Worm (Caenorhabditis elegans) whole organism, young adult: ENCODE results near the gene nrde-3.
A peak's percentile ranks its signal among the peaks of the same experiment; 100 is the strongest.

Experiments
- B0336.3 ChIP-seq: fragments of 200-800 bp; sonication (Bioruptor generic); IDR thresholded peaks from 2 replicates; pipeline ENCODE4 v1.3.6; 2022; ENCODE audit warnings: missing genetic modification characterization, missing compliant biosample characterization
- C06A6.2 ChIP-seq: fragments of 200-800 bp; sonication (Bioruptor generic); conservative IDR thresholded peaks from 2 replicates; pipeline ENCODE4 v1.3.6; 2022; ENCODE audit warnings: missing genetic modification characterization, missing compliant biosample characterization
- F23B12.7 ChIP-seq: sonication (generic microtip); optimal IDR thresholded peaks from 2 replicates; lab custom pipeline; 2017; ENCODE audit warnings: missing genetic modification characterization, mild to moderate bottlenecking, missing compliant biosample characterization, antibody characterized with exemption, moderate library complexity; ENCODE audit not compliant: insufficient read depth
- F33H1.4 ChIP-seq: fragments of 200-800 bp; sonication (Bioruptor generic); IDR thresholded peaks from 2 replicates; pipeline ENCODE4 v1.3.6; 2022; ENCODE audit warnings: missing genetic modification reagents, missing genetic modification characterization, missing compliant biosample characterization
- K11D2.4 ChIP-seq: fragments of 200-800 bp; sonication (Bioruptor generic); IDR thresholded peaks from 2 replicates; pipeline ENCODE4 v1.3.6; 2022; ENCODE audit warnings: missing genetic modification reagents, missing genetic modification characterization, missing compliant biosample characterization
- Y53F4B.3 ChIP-seq: fragments of 200-800 bp; sonication (Bioruptor generic); IDR thresholded peaks from 2 replicates; pipeline ENCODE4 v1.3.6; 2022; ENCODE audit warnings: missing genetic modification reagents, missing genetic modification characterization, missing compliant biosample characterization
- Y56A3A.18 ChIP-seq: fragments of 200-800 bp; sonication (Bioruptor generic); IDR thresholded peaks from 2 replicates; pipeline ENCODE4 v1.3.6; 2022; ENCODE audit warnings: missing genetic modification reagents, missing genetic modification characterization, missing compliant biosample characterization
- ZK185.1 ChIP-seq: sonication (generic microtip); optimal IDR thresholded peaks from 2 replicates; lab custom pipeline; 2016; ENCODE audit warnings: mild to moderate bottlenecking, missing genetic modification characterization, missing compliant biosample characterization; ENCODE audit not compliant: poor library complexity, severe bottlenecking
- attf-5 ChIP-seq: fragments of 200-800 bp; sonication (Bioruptor generic); optimal IDR thresholded peaks from 2 replicates; lab custom pipeline; 2018; ENCODE audit warnings: mild to moderate bottlenecking, missing genetic modification characterization, missing compliant biosample characterization
- ccch-3 ChIP-seq: fragments of 200-800 bp; sonication (Bioruptor generic); optimal IDR thresholded peaks from 2 replicates; lab custom pipeline; 2018; ENCODE audit warnings: mild to moderate bottlenecking, missing genetic modification characterization, missing compliant biosample characterization
- cebp-1 ChIP-seq, 2 experiments: fragments of 200-800 bp in 1 of 2; sonication (Bioruptor generic) in 1 of 2; sonication (generic microtip) in 1 of 2; IDR thresholded peaks in 1 of 2; optimal IDR thresholded peaks in 1 of 2; 2 replicates each; pipeline versions ENCODE4 v1.3.6 to Lab custom; 2017 to 2022; ENCODE audit warnings: missing compliant biosample characterization in 2 of 2, missing genetic modification characterization in 2 of 2, mild to moderate bottlenecking in 1 of 2, missing genetic modification reagents in 1 of 2, moderate library complexity in 1 of 2
- cebp-2 ChIP-seq: fragments of 200-800 bp; sonication (Bioruptor generic); IDR thresholded peaks from 2 replicates; pipeline ENCODE4 v1.3.6; 2022; ENCODE audit warnings: missing genetic modification characterization, missing compliant biosample characterization
- ceh-27 ChIP-seq: fragments of 200-800 bp; sonication (Bioruptor generic); optimal IDR thresholded peaks from 2 replicates; lab custom pipeline; 2018; ENCODE audit warnings: mild to moderate bottlenecking, missing genetic modification characterization, moderate library complexity, missing compliant biosample characterization
- chd-7 ChIP-seq: sonication (generic microtip); optimal IDR thresholded peaks from 2 replicates; lab custom pipeline; 2016; ENCODE audit warnings: mild to moderate bottlenecking, missing genetic modification characterization, moderate library complexity, missing compliant biosample characterization
- egrh-3 ChIP-seq: fragments of 200-800 bp; sonication (Bioruptor generic); IDR thresholded peaks from 2 replicates; pipeline ENCODE4 v1.3.6; 2022; ENCODE audit warnings: missing genetic modification reagents, missing genetic modification characterization, missing compliant biosample characterization
- ekl-4 ChIP-seq: fragments of 200-800 bp; sonication (Bioruptor generic); IDR thresholded peaks from 2 replicates; pipeline ENCODE4 v1.3.6; 2022; ENCODE audit warnings: missing genetic modification reagents, missing genetic modification characterization, missing compliant biosample characterization
- ets-4 ChIP-seq: fragments of 200-800 bp; sonication (Bioruptor generic); optimal IDR thresholded peaks from 2 replicates; lab custom pipeline; 2018; ENCODE audit warnings: mild to moderate bottlenecking, missing genetic modification characterization, missing compliant biosample characterization
- him-1 ChIP-seq: sonication (generic microtip); optimal IDR thresholded peaks from 2 replicates; lab custom pipeline; 2016; ENCODE audit warnings: missing genotype, missing genetic modification reagents, missing genetic modification characterization, missing compliant biosample characterization
- hlh-12 ChIP-seq: sonication (generic microtip); optimal IDR thresholded peaks from 2 replicates; lab custom pipeline; 2016; ENCODE audit warnings: missing genetic modification characterization, missing compliant biosample characterization
- hlh-26 ChIP-seq: fragments of 200-800 bp; sonication (Bioruptor generic); conservative IDR thresholded peaks from 2 replicates; pipeline ENCODE4 v1.3.6; 2022; ENCODE audit warnings: missing genetic modification reagents, missing genetic modification characterization, missing compliant biosample characterization
- hmg-1.2 ChIP-seq: fragments of 200-800 bp; sonication (Bioruptor generic); IDR thresholded peaks from 2 replicates; pipeline ENCODE4 v1.3.6; 2022; ENCODE audit warnings: missing genetic modification reagents, missing genetic modification characterization, missing compliant biosample characterization
- hrde-1 ChIP-seq: sonication (generic microtip); optimal IDR thresholded peaks from 2 replicates; lab custom pipeline; 2016; ENCODE audit warnings: missing genetic modification characterization, mild to moderate bottlenecking, missing compliant biosample characterization, moderate library complexity, missing genotype, missing genetic modification reagents, borderline replicate concordance
- hsf-1 ChIP-seq: fragments of 200-800 bp; sonication (Bioruptor generic); IDR thresholded peaks from 2 replicates; pipeline ENCODE4 v1.3.6; 2022; ENCODE audit warnings: missing genetic modification reagents, missing genetic modification characterization, missing compliant biosample characterization
- let-607 ChIP-seq, 2 experiments: fragments of 200-800 bp in 1 of 2; sonication (Bioruptor generic) in 1 of 2; sonication (generic microtip) in 1 of 2; optimal IDR thresholded peaks; 2 replicates each; lab custom pipeline; 2016 to 2018; ENCODE audit warnings: mild to moderate bottlenecking in 2 of 2, missing compliant biosample characterization in 2 of 2, missing genetic modification characterization in 2 of 2, moderate library complexity in 2 of 2, missing genotype in 1 of 2
- lin-35 ChIP-seq, 3 experiments: fragments of 150-350 bp in 2 of 3; sonication (generic microtip) in 1 of 3; optimal IDR thresholded peaks; 2 replicates each; lab custom pipeline; 2014 to 2018; ENCODE audit warnings: missing biosample characterization in 3 of 3, missing genetic modification characterization in 3 of 3, missing genetic modification reagents in 3 of 3
- lin-54 ChIP-seq: fragments of 200-800 bp; sonication (Bioruptor generic); optimal IDR thresholded peaks from 2 replicates; lab custom pipeline; 2018; ENCODE audit warnings: mild to moderate bottlenecking, missing genetic modification characterization, missing compliant biosample characterization
- madf-6 ChIP-seq: fragments of 200-800 bp; sonication (Bioruptor generic); IDR thresholded peaks from 2 replicates; pipeline ENCODE4 v1.3.6; 2022; ENCODE audit warnings: missing genetic modification reagents, missing genetic modification characterization, missing compliant biosample characterization
- madf-8 ChIP-seq: fragments of 200-800 bp; sonication (Bioruptor generic); conservative IDR thresholded peaks from 2 replicates; pipeline ENCODE4 v1.3.6; 2022; ENCODE audit warnings: missing genetic modification reagents, missing genetic modification characterization, missing compliant biosample characterization
- nhr-120 ChIP-seq: fragments of 200-800 bp; sonication (Bioruptor generic); IDR thresholded peaks from 2 replicates; pipeline ENCODE4 v1.3.6; 2022; ENCODE audit warnings: missing genetic modification characterization, missing compliant biosample characterization
- nhr-80 ChIP-seq: sonication (generic microtip); optimal IDR thresholded peaks from 2 replicates; lab custom pipeline; 2016; ENCODE audit warnings: missing genetic modification characterization, missing compliant biosample characterization
- nhr-90 ChIP-seq: sonication (generic microtip); optimal IDR thresholded peaks from 2 replicates; lab custom pipeline; 2016; ENCODE audit warnings: missing genotype, mild to moderate bottlenecking, missing genetic modification characterization, missing compliant biosample characterization
- rcor-1 ChIP-seq: fragments of 200-800 bp; sonication (Bioruptor generic); IDR thresholded peaks from 2 replicates; pipeline ENCODE4 v1.3.6; 2022; ENCODE audit warnings: missing genetic modification reagents, missing genetic modification characterization, missing compliant biosample characterization
- sea-2 ChIP-seq: fragments of 200-800 bp; sonication (Bioruptor generic); IDR thresholded peaks from 2 replicates; pipeline ENCODE4 v1.3.6; 2022; ENCODE audit warnings: missing genetic modification characterization, missing compliant biosample characterization
- snpc-1.3 ChIP-seq: sonication (generic microtip); optimal IDR thresholded peaks from 2 replicates; lab custom pipeline; 2017; ENCODE audit warnings: missing genetic modification characterization, mild to moderate bottlenecking, missing compliant biosample characterization, antibody characterized with exemption, moderate library complexity, missing genotype, missing genetic modification reagents; ENCODE audit not compliant: insufficient read depth
- sptf-2 ChIP-seq: fragments of 200-800 bp; sonication (Bioruptor generic); optimal IDR thresholded peaks from 2 replicates; lab custom pipeline; 2018; ENCODE audit warnings: mild to moderate bottlenecking, missing genetic modification characterization, missing compliant biosample characterization
- tbp1 ChIP-seq: fragments of 200-800 bp; sonication (Bioruptor generic); optimal IDR thresholded peaks from 2 replicates; lab custom pipeline; 2018; ENCODE audit warnings: mild to moderate bottlenecking, missing genetic modification characterization, missing compliant biosample characterization
- xnd-1 ChIP-seq: sonication (generic microtip); optimal IDR thresholded peaks from 2 replicates; lab custom pipeline; 2016; ENCODE audit warnings: missing genotype, missing genetic modification reagents, missing genetic modification characterization, missing compliant biosample characterization
- zim-3 ChIP-seq: sonication (generic microtip); optimal IDR thresholded peaks from 2 replicates; lab custom pipeline; 2017; ENCODE audit warnings: mild to moderate bottlenecking, missing genetic modification characterization, moderate library complexity, missing compliant biosample characterization
- ztf-25 ChIP-seq: fragments of 200-800 bp; sonication (Bioruptor generic); IDR thresholded peaks from 2 replicates; pipeline ENCODE4 v1.3.6; 2022; ENCODE audit warnings: missing genetic modification reagents, missing genetic modification characterization, missing compliant biosample characterization
- ztf-26 ChIP-seq: sonication (generic microtip); optimal IDR thresholded peaks from 2 replicates; lab custom pipeline; 2017; ENCODE audit warnings: missing genetic modification characterization, missing compliant biosample characterization

nrde-3 gene

DNA sequence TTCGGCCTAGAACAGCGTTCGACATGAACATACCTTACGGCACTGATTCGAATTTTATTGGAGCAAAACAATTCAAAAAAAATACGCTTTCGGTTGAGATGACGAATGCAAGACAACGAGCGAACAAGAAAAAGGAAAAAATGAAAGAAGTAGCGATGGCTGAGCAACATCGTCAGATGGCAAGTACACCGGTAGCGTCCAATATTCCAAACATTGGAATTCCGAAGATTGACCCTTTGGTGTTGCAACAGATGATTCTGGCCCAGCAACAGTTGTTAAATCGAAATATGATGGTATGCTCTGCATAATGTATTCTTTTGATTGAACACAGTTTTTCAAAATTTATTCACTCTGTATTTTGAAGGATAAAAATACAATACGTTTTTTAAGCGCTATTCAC, 39.4 kb upstream of the nrde-3 start:
- TF ChIP-seq ZK185.1 (no peak), Y53F4B.3 (no peak), hlh-26 (GFP tag; lab: Robert Waterston, UW) (no peak), F33H1.4 (GFP tag; lab: Robert Waterston, UW) (no peak), sptf-2 (GFP tag; lab: Kevin White, UChicago) (no peak), ets-4 (no peak)

- TF ChIP-seq snpc-1.3 (no peak), zim-3 (tag; lab: Kevin White, UChicago) (no peak), ekl-4 (GFP tag; lab: Robert Waterston, UW) (no peak), cebp-1 (GFP tag; IDR thresholded peaks at IDR 0.05; lab: Robert Waterston, UW) (no peak), cebp-1 (tag; optimal IDR thresholded peaks at IDR 0.05; lab: Kevin White, UChicago) (no peak), ceh-27 (GFP tag; lab: Kevin White, UChicago) (no peak), sptf-2 (GFP tag; lab: Kevin White, UChicago) (no peak), chd-7 (tag; lab: Kevin White, UChicago) (no peak), C06A6.2 (GFP tag; lab: Robert Waterston, UW) (no peak), xnd-1 (tag; lab: Kevin White, UChicago) (no peak), lin-35 (GFP tag; optimal IDR thresholded peaks at IDR 0.05; lab: Kevin White, UChicago) (no peak), hrde-1 (tag; lab: Kevin White, UChicago) (no peak), nhr-120 (GFP tag; lab: Robert Waterston, UW) (no peak)
- TF ChIP-seq, all 124 proteins: peak for 0
Measured at ce11 chrX:334452-334851, 37.6 kb upstream of the nrde-3 start.

DNA sequence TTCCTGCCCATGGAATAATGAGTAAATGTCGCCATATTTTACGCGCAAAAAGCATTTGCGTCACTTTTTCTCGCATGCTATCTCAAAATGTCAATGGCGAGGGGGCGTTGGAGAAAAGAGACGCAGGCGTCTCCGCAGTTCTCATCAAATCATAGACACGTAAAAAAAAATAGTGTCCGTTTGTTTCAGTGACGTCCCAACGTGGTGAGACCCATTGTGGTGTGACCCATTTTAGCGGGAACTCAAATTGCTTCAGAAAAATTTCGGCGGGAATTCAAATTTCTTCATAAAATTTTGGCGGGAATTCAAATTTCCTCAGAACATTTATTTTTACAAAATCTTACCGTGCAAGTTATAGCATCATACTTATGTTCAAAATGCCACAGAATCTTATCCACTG, 28.2 kb upstream of the nrde-3 start:
- TF ChIP-seq B0336.3 (GFP tag; lab: Robert Waterston, UW) (no peak), lin-54 (peak; percentile 48), hmg-1.2 (no peak), Y56A3A.18 (GFP tag; lab: Robert Waterston, UW) (no peak), nhr-90 (tag; lab: Kevin White, UChicago) (no peak), ztf-25 (GFP tag; lab: Robert Waterston, UW) (no peak), hsf-1 (GFP tag; lab: Robert Waterston, UW) (no peak), K11D2.4 (GFP tag; lab: Robert Waterston, UW) (no peak), sea-2 (GFP tag; lab: Robert Waterston, UW) (no peak), egrh-3 (GFP tag; lab: Robert Waterston, UW) (no peak), nhr-120 (GFP tag; lab: Robert Waterston, UW) (no peak), rcor-1 (no peak), tbp1 (GFP tag; lab: Kevin White, UChicago) (peak; percentile 3), madf-8 (GFP tag; lab: Robert Waterston, UW) (no peak), ztf-26 (tag; lab: Kevin White, UChicago) (peak; percentile 28), him-1 (tag; lab: Kevin White, UChicago) (no peak), nhr-80 (tag; lab: Kevin White, UChicago) (peak; percentile 49), F23B12.7 (tag; lab: Kevin White, UChicago) (no peak), let-607 (tag; optimal IDR thresholded peaks at IDR 0.05; lab: Kevin White, UChicago) (peak in 1 of 2 experiments; percentile 3), madf-6 (GFP tag; lab: Robert Waterston, UW) (no peak), cebp-1 (GFP tag; IDR thresholded peaks at IDR 0.05; lab: Robert Waterston, UW) (no peak), cebp-1 (tag; optimal IDR thresholded peaks at IDR 0.05; lab: Kevin White, UChicago) (peak; percentile 20), ccch-3 (no peak), Y53F4B.3 (no peak), snpc-1.3 (no peak), hlh-12 (no peak), cebp-2 (GFP tag; lab: Robert Waterston, UW) (no peak), attf-5 (GFP tag; lab: Kevin White, UChicago) (no peak)
